Worm (Caenorhabditis elegans): ENCODE data around the gene Y54G11A.1.

- TF ChIP-seq ces-1 (GFP tag; optimal IDR thresholded peaks at IDR 0.05), result no peak
- TF ChIP-seq ztf-4 (tag; optimal IDR thresholded peaks at IDR 0.05), result no peak
- no peak for TF ChIP-seq tbx-2 (tag; optimal IDR thresholded peaks at IDR 0.05)
- no peak for TF ChIP-seq lin-13 (GFP tag; optimal IDR thresholded peaks at IDR 0.05)
- TF ChIP-seq unc-86 (tag; optimal IDR thresholded peaks at IDR 0.05), result no peak
- no peak for TF ChIP-seq dpl-1 (GFP tag; optimal IDR thresholded peaks at IDR 0.05)
- TF ChIP-seq unc-62 (GFP tag; optimal IDR thresholded peaks at IDR 0.05), result no peak
- no peak for TF ChIP-seq nhr-28 (tag; optimal IDR thresholded peaks at IDR 0.05)
- TF ChIP-seq fkh-10 (GFP tag; optimal IDR thresholded peaks at IDR 0.05), result no peak
- no peak for TF ChIP-seq rnt-1 (tag; optimal IDR thresholded peaks at IDR 0.05)
- TF ChIP-seq lin-14 (GFP tag; optimal IDR thresholded peaks at IDR 0.05), result no peak
- no peak for TF ChIP-seq jun-1 (tag; optimal IDR thresholded peaks at IDR 0.05)
- no peak for TF ChIP-seq mdl-1 (tag; optimal IDR thresholded peaks at IDR 0.05)
Measured at ce11 chrII:14236569-14236968, 32.4 kb downstream of the Y54G11A.1 start.
